Worm (Caenorhabditis elegans): Measurements from ENCODE around the gene Y42G9A.1.

The Y42G9A.1 gene

ce11 chrIII:6198378-6199234 lies 48.8 kb downstream of the Y42G9A.1 start, which contains the start of the genes C23G10.7 and rpn-2 (continued):
- TF ChIP-seq nhr-102 (tag; optimal IDR thresholded peaks at IDR 0.05) (peak; percentile 55), tra-1 (GFP tag; IDR thresholded peaks at IDR 0.05) (no peak), lin-15B (tag; optimal IDR thresholded peaks at IDR 0.05) (no peak), nhr-77 (tag; optimal IDR thresholded peaks at IDR 0.05) (no peak), aha-1 (tag) (no peak), rbr-2 (tag; optimal IDR thresholded peaks at IDR 0.05) (peak; percentile 65), mdl-1 (tag; optimal IDR thresholded peaks at IDR 0.05) (no peak), nhr-237 (tag; optimal IDR thresholded peaks at IDR 0.05) (no peak), mdt-29 (GFP tag; IDR thresholded peaks at IDR 0.05) (no peak), nhr-25 (tag; optimal IDR thresholded peaks at IDR 0.05; ENCODE audit: borderline replicate concordance, insufficient read depth) (no peak), mes-2 (tag; optimal IDR thresholded peaks at IDR 0.05; ENCODE audit: poor library complexity, severe bottlenecking) (peak; percentile 64), nhr-42 (GFP tag; IDR thresholded peaks at IDR 0.05) (no peak), ztf-7 (tag; optimal IDR thresholded peaks at IDR 0.05) (peak; percentile 41), ZK546.5 (tag; optimal IDR thresholded peaks at IDR 0.05) (no peak), zag-1 (tag; optimal IDR thresholded peaks at IDR 0.05) (no peak), hmg-1.1 (GFP tag; IDR thresholded peaks at IDR 0.05) (peak; percentile 53; the same call in 1 of the 2 replicates), attf-4 (tag; optimal IDR thresholded peaks at IDR 0.05) (no peak), nhr-41 (GFP tag; IDR thresholded peaks at IDR 0.05) (no peak), nhr-111 (GFP tag; optimal IDR thresholded peaks at IDR 0.05) (no peak), lin-13 (GFP tag; optimal IDR thresholded peaks at IDR 0.05) (no peak), arid-1 (GFP tag; conservative IDR thresholded peaks at IDR 0.05) (no peak), zip-2 (tag; optimal IDR thresholded peaks at IDR 0.05) (no peak), fos-1 (tag; optimal IDR thresholded peaks at IDR 0.05) (no peak), daf-19 (GFP tag; conservative IDR thresholded peaks at IDR 0.05) (no peak), hlh-30 (tag; optimal IDR thresholded peaks at IDR 0.05; ENCODE audit: insufficient read depth) (peak; percentile 40), nhr-6 (tag; optimal IDR thresholded peaks at IDR 0.05) (peak; percentile 66), fkh-10 (GFP tag; optimal IDR thresholded peaks at IDR 0.05) (no peak), ces-1 (GFP tag; optimal IDR thresholded peaks at IDR 0.05) (no peak), madf-9 (GFP tag; conservative IDR thresholded peaks at IDR 0.05) (no peak), nhr-10 (tag; optimal IDR thresholded peaks at IDR 0.05) (no peak), nhr-76 (tag; optimal IDR thresholded peaks at IDR 0.05) (no peak), unc-130 (GFP tag; optimal IDR thresholded peaks at IDR 0.05) (peak; percentile 49), ceh-44 (GFP tag; IDR thresholded peaks at IDR 0.05) (no peak), T26A8.4 (GFP tag; IDR thresholded peaks at IDR 0.05) (peak; percentile 70), F49E8.2 (tag; optimal IDR thresholded peaks at IDR 0.05; ENCODE audit: borderline replicate concordance) (peak; percentile 71), hlh-11 (tag; optimal IDR thresholded peaks at IDR 0.05) (no peak), ztf-11 (tag; optimal IDR thresholded peaks at IDR 0.05) (no peak), D1046.2 (GFP tag; IDR thresholded peaks at IDR 0.05) (no peak), dmd-8 (GFP tag; IDR thresholded peaks at IDR 0.05) (no peak), madf-5 (GFP tag; IDR thresholded peaks at IDR 0.05) (no peak), Y75B8A.6 (GFP tag; IDR thresholded peaks at IDR 0.05) (no peak), R02D3.7 (tag; optimal IDR thresholded peaks at IDR 0.05) (no peak), aly-2 (tag; optimal IDR thresholded peaks at IDR 0.05) (no peak), F10B5.3 (tag; optimal IDR thresholded peaks at IDR 0.05) (no peak), mxl-3 (GFP tag; optimal IDR thresholded peaks at IDR 0.05) (no peak), nhr-48 (tag; optimal IDR thresholded peaks at IDR 0.05) (peak; percentile 1), ctbp-1 (GFP tag; IDR thresholded peaks at IDR 0.05) (no peak), ceh-32 (tag; optimal IDR thresholded peaks at IDR 0.05; ENCODE audit: poor library complexity) (no peak), dmd-6 (GFP tag; IDR thresholded peaks at IDR 0.05) (peak; percentile 31; the same call in 1 of the 2 replicates), lsy-2 (tag; optimal IDR thresholded peaks at IDR 0.05) (peak in 1 of 2 experiments; percentile 80)

Measured in whole organism, L4 larva.